Fruit fly (Drosophila melanogaster): ENCODE data around the gene CG12535.

CG12535 gene

DNA sequence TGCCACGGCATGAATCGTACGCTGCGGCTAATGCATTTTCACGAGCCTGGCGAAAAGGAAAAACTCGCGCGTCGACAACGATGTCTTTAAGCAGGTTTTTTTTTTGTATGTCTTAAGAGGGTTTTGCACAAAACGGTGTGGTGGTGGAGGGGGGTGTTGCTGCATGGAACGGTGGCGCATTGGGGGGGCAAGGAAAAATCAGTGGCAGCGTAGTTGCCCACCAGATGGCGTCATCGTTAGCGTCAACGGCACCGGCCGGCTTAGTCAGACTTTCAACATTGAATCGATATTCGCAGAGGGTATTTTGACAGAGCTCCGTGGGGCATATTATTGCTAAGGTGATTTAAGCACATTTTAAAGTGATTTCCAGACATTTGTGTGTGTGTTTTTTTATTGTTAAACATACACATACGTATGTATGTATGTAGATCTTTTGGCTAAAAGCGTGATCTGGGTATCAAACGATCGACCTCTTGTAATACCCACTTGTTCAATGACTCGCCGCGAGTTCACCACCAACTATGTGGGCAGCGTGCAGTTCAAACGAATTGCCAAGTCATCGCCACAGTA is 25.5 kb downstream of the CG12535 start:
- TF ChIP-seq gsb-n (tag; optimal IDR thresholded peaks at IDR 0.05) (no peak), CG12942 (GFP tag; optimal IDR thresholded peaks at IDR 0.05) (no peak), CG6689 (GFP tag; IDR thresholded peaks at IDR 0.05) (0 out of 2 replicates have a peak, but pooled peaks have one; percentile 11), Drgx (GFP tag; IDR thresholded peaks at IDR 0.05) (peak; percentile 89), Dll (GFP tag; IDR thresholded peaks at IDR 0.05; ENCODE audit: partially characterized antibody) (no peak), CG11456 (GFP tag; IDR thresholded peaks at IDR 0.05) (0 out of 3 replicates have a peak, but pooled peaks have one; percentile 30), Med (GFP tag) (peak; percentile 5), nerfin-2 (GFP tag; IDR thresholded peaks at IDR 0.05; ENCODE audit: partially characterized antibody) (no peak), sens (GFP tag) (peak; percentile 19), crol (GFP tag; IDR thresholded peaks at IDR 0.05) (peak; percentile 57), prd (optimal IDR thresholded peaks at IDR 0.05) (no peak), prd (GFP tag; IDR thresholded peaks at IDR 0.05) (0 out of 3 replicates have a peak, but pooled peaks have one; percentile 30), CTCF (GFP tag; optimal IDR thresholded peaks at IDR 0.05) (peak; percentile 83), dysf (GFP tag; IDR thresholded peaks at IDR 0.05) (0 out of 3 replicates have a peak, but pooled peaks have one; percentile 32), CG3847 (GFP tag; IDR thresholded peaks at IDR 0.05) (peak; percentile 15; the same call in 1 of the 2 replicates), CG34422 (GFP tag; IDR thresholded peaks at IDR 0.05) (no peak)

dm6 chrX:3414003-3414767 is 34.6 kb downstream of the CG12535 start:
- TF ChIP-seq trem (tag; optimal IDR thresholded peaks at IDR 0.05) (peak; percentile 41), ranshi (GFP tag; IDR thresholded peaks at IDR 0.05) (peak; percentile 49; the same call in 1 of the 2 replicates), CG10267 (tag; optimal IDR thresholded peaks at IDR 0.05) (peak; percentile 56), Bdp1 (GFP tag; optimal IDR thresholded peaks at IDR 0.05) (no peak), CG10654 (GFP tag; optimal IDR thresholded peaks at IDR 0.05) (peak; percentile 25), CG13296 (GFP tag; optimal IDR thresholded peaks at IDR 0.05) (peak; percentile 78), Camta (GFP tag; optimal IDR thresholded peaks at IDR 0.05) (peak; percentile 21), Sry-δ (GFP tag; optimal IDR thresholded peaks at IDR 0.05) (no peak), br (optimal IDR thresholded peaks at IDR 0.05) (no peak), emc (GFP tag; optimal IDR thresholded peaks at IDR 0.05) (no peak), CG3847 (GFP tag; IDR thresholded peaks at IDR 0.05) (peak; percentile 71; the same call in 1 of the 2 replicates), NFAT (GFP tag; IDR thresholded peaks at IDR 0.05) (peak; percentile 7; the same call in 1 of the 2 replicates), Kr (GFP tag; optimal IDR thresholded peaks at IDR 0.05) (no peak), HHEX (GFP tag; optimal IDR thresholded peaks at IDR 0.05) (peak; percentile 60), dmrt11E (tag; optimal IDR thresholded peaks at IDR 0.05) (peak; percentile 32), CG8478 (optimal IDR thresholded peaks at IDR 0.05) (no peak), ara (GFP tag; IDR thresholded peaks at IDR 0.05) (peak; percentile 58; the same call in 1 of the 2 replicates), NfI (GFP tag; optimal IDR thresholded peaks at IDR 0.05) (peak; percentile 65), hkb (optimal IDR thresholded peaks at IDR 0.05) (no peak), hkb (GFP tag; IDR thresholded peaks at IDR 0.05) (peak; percentile 84; the same call in 1 of the 2 replicates), Lpt (GFP tag; optimal IDR thresholded peaks at IDR 0.05) (no peak), Max (GFP tag; optimal IDR thresholded peaks at IDR 0.05) (peak; percentile 17), Awh (GFP tag; IDR thresholded peaks at IDR 0.05) (no peak), Mes4 (GFP tag; optimal IDR thresholded peaks at IDR 0.05) (no peak), jigr1 (GFP tag; IDR thresholded peaks at IDR 0.05) (no peak), chm (GFP tag; IDR thresholded peaks at IDR 0.05) (no peak), CG1832 (GFP tag; optimal IDR thresholded peaks at IDR 0.05) (no peak), schlank (tag; optimal IDR thresholded peaks at IDR 0.05) (no peak), Jarid2 (GFP tag; optimal IDR thresholded peaks at IDR 0.05) (peak; percentile 1), CG12769 (tag; optimal IDR thresholded peaks at IDR 0.05) (peak; percentile 61), Deaf1 (tag; optimal IDR thresholded peaks at IDR 0.05) (peak; percentile 29), chif (GFP tag; optimal IDR thresholded peaks at IDR 0.05) (peak in 1 of 2 experiments; percentile 3), CG3281 (GFP tag; optimal IDR thresholded peaks at IDR 0.05) (peak; percentile 85), Dp (GFP tag; optimal IDR thresholded peaks at IDR 0.05) (no peak), CG1792 (GFP tag; optimal IDR thresholded peaks at IDR 0.05) (no peak)
